Fruit fly (Drosophila melanogaster): ENCODE data around the gene r.

The r gene

DNA sequence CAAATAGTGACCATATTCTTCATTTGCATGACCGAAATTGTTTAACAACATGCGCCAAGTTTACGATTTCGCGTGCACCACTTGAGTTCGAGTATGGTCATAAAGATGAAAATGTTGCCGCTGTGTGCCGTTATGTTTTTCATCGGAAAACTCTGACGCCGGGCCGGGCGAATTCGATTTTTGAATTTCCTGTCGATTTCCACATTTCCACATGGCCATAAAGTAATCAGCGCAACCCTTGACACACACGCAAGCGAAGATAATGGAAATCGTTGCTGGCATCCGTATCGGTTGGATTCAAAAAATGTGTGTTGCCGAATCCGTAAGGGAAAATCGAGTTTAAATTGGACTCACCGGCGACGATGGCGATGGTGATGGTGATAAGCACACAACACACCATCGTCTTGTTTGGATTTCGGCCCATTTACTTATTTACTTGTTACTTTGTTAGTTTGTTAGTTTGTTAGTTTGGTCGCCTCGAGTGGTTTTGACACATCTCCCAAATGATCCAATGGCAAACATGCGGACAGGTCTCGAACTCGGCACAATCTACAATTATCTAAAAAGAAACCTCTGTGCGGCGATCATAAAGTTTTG lies 10.5 kb upstream of the r start (continued):
- TF ChIP-seq CG13287 (GFP tag; IDR thresholded peaks at IDR 0.05; ENCODE audit: partially characterized antibody) = no peak
- peak; percentile 68 for TF ChIP-seq dmrt11E (tag; optimal IDR thresholded peaks at IDR 0.05)
- TF ChIP-seq tap (tag; optimal IDR thresholded peaks at IDR 0.05) = peak; percentile 28
- TF ChIP-seq TFAM (GFP tag; optimal IDR thresholded peaks at IDR 0.05) = peak; percentile 24
- no peak for TF ChIP-seq CG14860 (GFP tag; IDR thresholded peaks at IDR 0.05; ENCODE audit: partially characterized antibody)
- no peak for TF ChIP-seq zf30C (GFP tag; optimal IDR thresholded peaks at IDR 0.05)
- no peak for TF ChIP-seq cato (GFP tag; optimal IDR thresholded peaks at IDR 0.05; ENCODE audit: borderline replicate concordance)
- peak; percentile 14 for TF ChIP-seq HHEX (GFP tag; optimal IDR thresholded peaks at IDR 0.05)
- TF ChIP-seq CG32767 (GFP tag; IDR thresholded peaks at IDR 0.05) = 0 out of 2 replicates have a peak, but pooled peaks have one; percentile 23
- TF ChIP-seq CrebB (tag; optimal IDR thresholded peaks at IDR 0.05) = peak; percentile 60
- TF ChIP-seq ssp (GFP tag; IDR thresholded peaks at IDR 0.05) = no peak
- no peak for TF ChIP-seq az2 (GFP tag; optimal IDR thresholded peaks at IDR 0.05)
- no peak for TF ChIP-seq ap (GFP tag; IDR thresholded peaks at IDR 0.05)
- peak in 1 of 2 experiments; percentile 50 for TF ChIP-seq insv (GFP tag; optimal IDR thresholded peaks at IDR 0.05)
- no peak for TF ChIP-seq Hr39 (optimal IDR thresholded peaks at IDR 0.05)
- peak; percentile 1 for TF ChIP-seq YL-1 (GFP tag; optimal IDR thresholded peaks at IDR 0.05)
- TF ChIP-seq CG14667 (GFP tag; IDR thresholded peaks at IDR 0.05) = no peak
- no peak for TF ChIP-seq CG4282 (GFP tag; optimal IDR thresholded peaks at IDR 0.05)
- TF ChIP-seq CG6813 (GFP tag; optimal IDR thresholded peaks at IDR 0.05) = peak; percentile 83
- no peak for TF ChIP-seq disco-r (GFP tag; optimal IDR thresholded peaks at IDR 0.05)
- no peak for TF ChIP-seq Eip74EF (GFP tag; optimal IDR thresholded peaks at IDR 0.05)
- no peak for TF ChIP-seq nerfin-2 (GFP tag; IDR thresholded peaks at IDR 0.05; ENCODE audit: partially characterized antibody)
- peak; percentile 43 for TF ChIP-seq dmrt99B (tag; optimal IDR thresholded peaks at IDR 0.05)
- TF ChIP-seq CG6689 (GFP tag; IDR thresholded peaks at IDR 0.05) = peak; percentile 25; the same call in 1 of the 2 replicates
- TF ChIP-seq tin (GFP tag; optimal IDR thresholded peaks at IDR 0.05) = no peak
- TF ChIP-seq tio (GFP tag; optimal IDR thresholded peaks at IDR 0.05) = peak; percentile 3
- TF ChIP-seq Ptx1 (GFP tag; IDR thresholded peaks at IDR 0.05) = no peak
- 0 out of 3 replicates have a peak, but pooled peaks have one; percentile 14 for TF ChIP-seq CG34422 (GFP tag; IDR thresholded peaks at IDR 0.05)
- no peak for TF ChIP-seq gro (GFP tag; optimal IDR thresholded peaks at IDR 0.05)
- no peak for TF ChIP-seq CG17802 (tag; optimal IDR thresholded peaks at IDR 0.05)
- TF ChIP-seq CG4328 (GFP tag; optimal IDR thresholded peaks at IDR 0.05) = peak; percentile 48
- TF ChIP-seq fd102C (GFP tag; optimal IDR thresholded peaks at IDR 0.05) = peak; percentile 68
- TF ChIP-seq ab (GFP tag; optimal IDR thresholded peaks at IDR 0.05) = no peak
- peak; percentile 2 for TF ChIP-seq CG16815 (GFP tag; optimal IDR thresholded peaks at IDR 0.05)
- no peak for TF ChIP-seq da (GFP tag; optimal IDR thresholded peaks at IDR 0.05)
- TF ChIP-seq D19A (tag; optimal IDR thresholded peaks at IDR 0.05) = peak; percentile 41
- TF ChIP-seq Fer1 (GFP tag; optimal IDR thresholded peaks at IDR 0.05) = peak; percentile 17
- TF ChIP-seq NK7.1 (GFP tag; optimal IDR thresholded peaks at IDR 0.05) = no peak
- TF ChIP-seq gcm2 (GFP tag; optimal IDR thresholded peaks at IDR 0.05) = no peak
- TF ChIP-seq chm (GFP tag; IDR thresholded peaks at IDR 0.05) = peak; percentile 80
- TF ChIP-seq slp2 (GFP tag; optimal IDR thresholded peaks at IDR 0.05) = no peak
- no peak for TF ChIP-seq Chrac-16 (GFP tag; optimal IDR thresholded peaks at IDR 0.05)
- peak; percentile 14 for TF ChIP-seq CG12942 (GFP tag; optimal IDR thresholded peaks at IDR 0.05)
- TF ChIP-seq gsb (GFP tag; IDR thresholded peaks at IDR 0.05) = no peak
- TF ChIP-seq run (tag; optimal IDR thresholded peaks at IDR 0.05) = peak; percentile 73
- TF ChIP-seq Nf-YB (GFP tag; optimal IDR thresholded peaks at IDR 0.05) = peak; percentile 37
- TF ChIP-seq CG13424 (tag; optimal IDR thresholded peaks at IDR 0.05) = peak; percentile 36
- peak; percentile 40 for TF ChIP-seq CG10979 (tag; optimal IDR thresholded peaks at IDR 0.05)
- TF ChIP-seq CG8089 (GFP tag; optimal IDR thresholded peaks at IDR 0.05) = no peak
- TF ChIP-seq CG30403 (GFP tag; optimal IDR thresholded peaks at IDR 0.05) = no peak
